Worm (Caenorhabditis elegans): ENCODE data around the gene vit-3.

DNA sequence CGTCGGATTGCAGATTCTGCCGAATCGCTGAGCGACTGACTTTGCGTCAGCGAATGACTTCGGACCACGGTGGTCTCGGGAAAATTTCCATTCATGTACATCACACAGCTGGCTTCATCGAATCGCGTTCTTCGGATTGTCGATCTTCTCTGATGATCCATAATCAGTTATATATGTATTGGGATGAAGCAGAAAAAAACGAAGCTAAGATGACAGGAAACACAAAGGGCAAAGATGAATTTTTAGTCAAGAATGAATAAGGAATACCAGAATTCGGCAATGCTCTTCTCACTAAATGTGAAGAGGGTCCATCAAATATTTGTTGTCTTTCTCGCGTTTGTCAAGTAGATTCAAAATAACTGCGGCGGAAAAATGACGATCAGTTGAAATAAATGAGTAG is 44.9 kb upstream of the vit-3 start, which contains the start of gene del-9:
- TF ChIP-seq hrde-1 (tag; optimal IDR thresholded peaks at IDR 0.05; ENCODE audit: borderline replicate concordance) (no peak), cebp-2 (GFP tag; IDR thresholded peaks at IDR 0.05) (no peak), F55B11.4 (tag; optimal IDR thresholded peaks at IDR 0.05; ENCODE audit: borderline replicate concordance, insufficient read depth) (no peak), F52B5.7 (tag; optimal IDR thresholded peaks at IDR 0.05) (no peak), madf-8 (GFP tag; conservative IDR thresholded peaks at IDR 0.05) (no peak)

Measured in whole organism, young adult.